Fruit fly (Drosophila melanogaster): Measurements from ENCODE around the gene CG11878.

CG11878 gene

dm6 chr3R:25273537-25273936 is at the start of gene CG11878:
TSS of gene CG11878 (plus strand) at chr3R:25273837.
- no peak for TF ChIP-seq noc (tag; optimal IDR thresholded peaks at IDR 0.05)

dm6 chr3R:25225483-25225882 is 48.2 kb upstream of the CG11878 start:
- TF ChIP-seq noc (tag; optimal IDR thresholded peaks at IDR 0.05) = no peak

- TF ChIP-seq noc (tag; optimal IDR thresholded peaks at IDR 0.05) = no peak
These were observed 41.2 kb upstream of the CG11878 start, which contains the start of gene Cad96Cb for dm6 chr3R:25232271-25232989. TSS of gene Cad96Cb (minus strand) at chr3R:25232321.

- TF ChIP-seq noc (tag; optimal IDR thresholded peaks at IDR 0.05) = no peak
These were observed 38.3 kb upstream of the CG11878 start, which contains the start of gene Sil1 for dm6 chr3R:25235362-25235761. TSS of gene Sil1 (minus strand) at chr3R:25235529.

- no peak for TF ChIP-seq noc (tag; optimal IDR thresholded peaks at IDR 0.05)
These were observed 37.5 kb upstream of the CG11878 start for dm6 chr3R:25236121-25236520.

- no peak for TF ChIP-seq noc (tag; optimal IDR thresholded peaks at IDR 0.05)
These were observed 36.3 kb upstream of the CG11878 start, which contains the start of gene Jhbp7 for dm6 chr3R:25237314-25237713. TSS of gene Jhbp7 (plus strand) at chr3R:25237614.

- TF ChIP-seq noc (tag; optimal IDR thresholded peaks at IDR 0.05) = no peak
These were observed 34.6 kb upstream of the CG11878 start for dm6 chr3R:25238771-25239700.

dm6 chr3R:25239880-25240279 is 33.8 kb upstream of the CG11878 start, which contains the start of gene to:
TSS of gene to (plus strand) at chr3R:25240180.
- no peak for TF ChIP-seq noc (tag; optimal IDR thresholded peaks at IDR 0.05)

dm6 chr3R:25241507-25242070 is 32.0 kb upstream of the CG11878 start, which contains the start of gene CG11854:
TSS of gene CG11854 (plus strand) at chr3R:25242020.
- no peak for TF ChIP-seq noc (tag; optimal IDR thresholded peaks at IDR 0.05)

dm6 chr3R:25245052-25245813 is 28.4 kb upstream of the CG11878 start, which contains the start of gene bam:
TSS of gene bam (minus strand) at chr3R:25245109.
- no peak for TF ChIP-seq noc (tag; optimal IDR thresholded peaks at IDR 0.05)

- TF ChIP-seq noc (tag; optimal IDR thresholded peaks at IDR 0.05) = peak; percentile 86
These were observed 26.2 kb upstream of the CG11878 start, which contains the start of the genes RpS27 and Nup37 for dm6 chr3R:25247379-25247869. TSS of gene RpS27 (minus strand) at chr3R:25247514. TSS of gene Nup37 (plus strand) at chr3R:25247658.

- TF ChIP-seq noc (tag; optimal IDR thresholded peaks at IDR 0.05) = no peak
These were observed 24.2 kb upstream of the CG11878 start, which contains the start of gene Nup358 for dm6 chr3R:25249145-25250141. TSS of gene Nup358 (plus strand) at chr3R:25249348.

- peak; percentile 95 for TF ChIP-seq noc (tag; optimal IDR thresholded peaks at IDR 0.05)
These were observed 14.9 kb upstream of the CG11878 start, which contains the start of gene CG11857 for dm6 chr3R:25258628-25259240. TSS of gene CG11857 (plus strand) at chr3R:25258898.
